Worm (Caenorhabditis elegans) whole organism, L1 larva: ENCODE results near the gene Y116A8A.6.

Experiments used
- C04F5.9 ChIP-seq: sonication (generic microtip); optimal IDR thresholded peaks from 2 replicates; lab custom pipeline; 2016; ENCODE audit warnings: missing genetic modification characterization, missing compliant biosample characterization
- Y116A8C.19 ChIP-seq: sonication (generic microtip); optimal IDR thresholded peaks from 2 replicates; lab custom pipeline; 2016; ENCODE audit warnings: missing compliant biosample characterization, missing genetic modification characterization, borderline replicate concordance
- blmp-1 ChIP-seq: fragments of 150-350 bp; optimal IDR thresholded peaks from 2 replicates; lab custom pipeline; 2014; ENCODE audit warnings: missing biosample characterization, missing genetic modification characterization
- dpl-1 ChIP-seq, 3 experiments: fragments of 150-350 bp in 2 of 3; sonication (generic microtip) in 1 of 3; optimal IDR thresholded peaks; 2 replicates each; lab custom pipeline; 2014 to 2017; ENCODE audit warnings: missing biosample characterization in 3 of 3, missing genetic modification characterization in 3 of 3, missing genetic modification reagents in 3 of 3
- efl-1 ChIP-seq, 4 experiments: fragments of 150-350 bp; optimal IDR thresholded peaks in 3 of 4; peaks in 1 of 4; 1 replicate in 1 of 4; 2 replicates in 3 of 4; lab custom pipeline; 2014; ENCODE audit warnings: missing biosample characterization in 2 of 4, missing genetic modification characterization in 2 of 4, missing genetic modification reagents in 2 of 4
- egl-13 ChIP-seq: sonication (generic microtip); optimal IDR thresholded peaks from 2 replicates; lab custom pipeline; 2016; ENCODE audit warnings: missing genotype, missing genetic modification reagents, missing genetic modification characterization, missing compliant biosample characterization
- elt-2 ChIP-seq: sonication (generic microtip); optimal IDR thresholded peaks from 2 replicates; lab custom pipeline; 2016; ENCODE audit warnings: missing genetic modification characterization, mild to moderate bottlenecking, inconsistent platforms, missing compliant biosample characterization, missing genetic modification reagents
- fkh-4 ChIP-seq: sonication (generic microtip); optimal IDR thresholded peaks from 2 replicates; lab custom pipeline; 2016; ENCODE audit warnings: missing compliant biosample characterization, missing genetic modification characterization, borderline replicate concordance
- irx-1 ChIP-seq: sonication (generic microtip); optimal IDR thresholded peaks from 2 replicates; lab custom pipeline; 2016; ENCODE audit warnings: missing genetic modification characterization, missing compliant biosample characterization
- isw-1 ChIP-seq: fragments of 200-800 bp; sonication (Bioruptor generic); IDR thresholded peaks from 2 replicates; pipeline ENCODE4 v1.3.6; 2022; ENCODE audit warnings: missing genetic modification characterization, missing compliant biosample characterization
- jun-1 ChIP-seq: fragments of 150-350 bp; optimal IDR thresholded peaks from 2 replicates; lab custom pipeline; 2014; ENCODE audit warnings: missing biosample characterization, missing genetic modification reagents, missing genetic modification characterization
- lin-13 ChIP-seq: fragments of 150-350 bp; optimal IDR thresholded peaks from 2 replicates; lab custom pipeline; 2014; ENCODE audit warnings: missing biosample characterization, missing genetic modification reagents, missing genetic modification characterization
- lin-15B ChIP-seq: fragments of 150-350 bp; sonication (generic microtip); optimal IDR thresholded peaks from 3 replicates; lab custom pipeline; 2014; ENCODE audit warnings: missing biosample characterization, missing genetic modification characterization
- lin-35 ChIP-seq, 2 experiments: fragments of 150-350 bp; optimal IDR thresholded peaks; 2 replicates each; lab custom pipeline; 2014; ENCODE audit warnings: missing biosample characterization in 2 of 2, missing genetic modification characterization in 2 of 2, missing genetic modification reagents in 2 of 2
- lin-39 ChIP-seq: fragments of 150-350 bp; optimal IDR thresholded peaks from 2 replicates; lab custom pipeline; 2014; ENCODE audit warnings: missing biosample characterization, missing genetic modification reagents, missing genetic modification characterization
- lir-3 ChIP-seq: sonication (generic microtip); optimal IDR thresholded peaks from 2 replicates; lab custom pipeline; 2016; ENCODE audit warnings: mild to moderate bottlenecking, missing genetic modification characterization, moderate library complexity, missing compliant biosample characterization; ENCODE audit not compliant: poor library complexity
- mep-1 ChIP-seq: fragments of 150-350 bp; optimal IDR thresholded peaks from 2 replicates; lab custom pipeline; 2014; ENCODE audit warnings: missing biosample characterization, missing genetic modification characterization
- nhr-11 ChIP-seq: fragments of 150-350 bp; optimal IDR thresholded peaks from 2 replicates; lab custom pipeline; 2014; ENCODE audit warnings: missing biosample characterization, missing genetic modification characterization
- nhr-237 ChIP-seq: fragments of 150-350 bp; optimal IDR thresholded peaks from 2 replicates; lab custom pipeline; 2014; ENCODE audit warnings: missing biosample characterization, missing genetic modification characterization
- nhr-28 ChIP-seq: fragments of 150-350 bp; optimal IDR thresholded peaks from 2 replicates; lab custom pipeline; 2014; ENCODE audit warnings: missing biosample characterization, missing genetic modification characterization
- nhr-76 ChIP-seq: sonication (generic microtip); optimal IDR thresholded peaks from 2 replicates; lab custom pipeline; 2017; ENCODE audit warnings: missing biosample characterization, missing genetic modification characterization
- nhr-77 ChIP-seq: fragments of 150-350 bp; optimal IDR thresholded peaks from 2 replicates; lab custom pipeline; 2014; ENCODE audit warnings: missing biosample characterization, missing genetic modification characterization
- nhr-84 ChIP-seq: sonication (generic microtip); optimal IDR thresholded peaks from 2 replicates; lab custom pipeline; 2017; ENCODE audit warnings: missing biosample characterization, missing genetic modification characterization
- pag-3 ChIP-seq: sonication (generic microtip); optimal IDR thresholded peaks from 2 replicates; lab custom pipeline; 2017; ENCODE audit warnings: missing genetic modification characterization, mild to moderate bottlenecking, missing compliant biosample characterization, antibody characterized with exemption, borderline replicate concordance; ENCODE audit not compliant: insufficient read depth
- pax-3 ChIP-seq: fragments of 200-800 bp; sonication (Bioruptor generic); optimal IDR thresholded peaks from 2 replicates; lab custom pipeline; 2018; ENCODE audit warnings: mild to moderate bottlenecking, missing genetic modification characterization, moderate library complexity, missing compliant biosample characterization
- rnt-1 ChIP-seq: sonication (generic microtip); optimal IDR thresholded peaks from 2 replicates; lab custom pipeline; 2016; ENCODE audit warnings: mild to moderate bottlenecking, missing genetic modification characterization, moderate library complexity, missing compliant biosample characterization
- snu-23 ChIP-seq: sonication (generic microtip); optimal IDR thresholded peaks from 2 replicates; lab custom pipeline; 2016; ENCODE audit warnings: missing genetic modification characterization, missing compliant biosample characterization
- sptf-1 ChIP-seq: fragments of 150-350 bp; optimal IDR thresholded peaks from 2 replicates; lab custom pipeline; 2014; ENCODE audit warnings: missing biosample characterization, missing genetic modification characterization
- sup-37 ChIP-seq: fragments of 200-800 bp; sonication (Bioruptor generic); optimal IDR thresholded peaks from 2 replicates; lab custom pipeline; 2018; ENCODE audit warnings: mild to moderate bottlenecking, missing genetic modification characterization, missing compliant biosample characterization
- swsn-7 ChIP-seq: sonication (generic microtip); optimal IDR thresholded peaks from 2 replicates; lab custom pipeline; 2016; ENCODE audit warnings: missing genetic modification characterization, missing compliant biosample characterization
- unc-130 ChIP-seq: fragments of 150-350 bp; optimal IDR thresholded peaks from 2 replicates; lab custom pipeline; 2017; ENCODE audit warnings: missing biosample characterization, missing genetic modification characterization, inconsistent platforms
- unc-30 ChIP-seq: sonication (generic microtip); optimal IDR thresholded peaks from 2 replicates; lab custom pipeline; 2017; ENCODE audit warnings: missing biosample characterization, missing genetic modification characterization
- unc-86 ChIP-seq: sonication (generic microtip); optimal IDR thresholded peaks from 2 replicates; lab custom pipeline; 2016; ENCODE audit warnings: missing genetic modification characterization, missing compliant biosample characterization
- zip-4 ChIP-seq: fragments of 200-800 bp; sonication (Bioruptor generic); optimal IDR thresholded peaks from 2 replicates; lab custom pipeline; 2018; ENCODE audit warnings: mild to moderate bottlenecking, missing genetic modification characterization, moderate library complexity, missing compliant biosample characterization
- ztf-11 ChIP-seq, 2 experiments: sonication (generic microtip); optimal IDR thresholded peaks; 2 replicates each; lab custom pipeline; 2016 to 2017; ENCODE audit warnings: missing genetic modification characterization in 2 of 2, missing biosample characterization in 1 of 2, missing compliant biosample characterization in 1 of 2

Gene Y116A8A.6

DNA sequence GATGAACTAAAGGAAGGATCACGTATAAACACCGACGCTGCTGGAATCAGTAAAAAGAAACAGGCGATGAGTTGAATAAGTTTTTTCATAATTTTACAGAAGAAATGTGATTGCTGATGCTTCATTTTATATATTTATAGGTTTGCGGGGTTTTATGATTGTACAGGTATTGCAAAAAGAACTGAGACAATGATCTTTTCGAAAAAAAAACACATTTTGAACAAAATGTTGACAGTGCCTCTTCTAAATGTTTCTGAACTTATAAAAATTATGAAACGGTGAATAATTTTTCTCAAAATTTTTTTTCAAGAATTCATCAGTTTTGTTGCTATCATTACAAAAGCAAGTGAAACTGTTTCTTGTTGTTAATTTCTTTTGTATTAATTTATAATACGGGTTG is 22.2 kb downstream of the Y116A8A.6 start, which contains the start of gene clec-193:
Gene clec-193, minus strand, starts transcription at position 101 of the 400 bp plus-strand sequence.
- TF ChIP-seq isw-1 (GFP tag; lab: Robert Waterston, UW), result no peak
- TF ChIP-seq C04F5.9 (tag; lab: Kevin White, UChicago), result no peak
- no peak for TF ChIP-seq jun-1 (tag; lab: Kevin White, UChicago)
- TF ChIP-seq fkh-4 (tag; lab: Kevin White, UChicago), result no peak
- TF ChIP-seq zip-4 (GFP tag; lab: Kevin White, UChicago), result no peak
- TF ChIP-seq unc-130 (tag; lab: Kevin White, UChicago), result no peak
- TF ChIP-seq nhr-28 (tag; lab: Kevin White, UChicago), result no peak
- no peak for TF ChIP-seq unc-30 (tag; lab: Kevin White, UChicago)
- no peak for TF ChIP-seq lir-3 (tag; lab: Kevin White, UChicago)
- no peak for TF ChIP-seq nhr-11
- no peak for TF ChIP-seq elt-2
- TF ChIP-seq unc-86 (tag; lab: Kevin White, UChicago), result no peak

DNA sequence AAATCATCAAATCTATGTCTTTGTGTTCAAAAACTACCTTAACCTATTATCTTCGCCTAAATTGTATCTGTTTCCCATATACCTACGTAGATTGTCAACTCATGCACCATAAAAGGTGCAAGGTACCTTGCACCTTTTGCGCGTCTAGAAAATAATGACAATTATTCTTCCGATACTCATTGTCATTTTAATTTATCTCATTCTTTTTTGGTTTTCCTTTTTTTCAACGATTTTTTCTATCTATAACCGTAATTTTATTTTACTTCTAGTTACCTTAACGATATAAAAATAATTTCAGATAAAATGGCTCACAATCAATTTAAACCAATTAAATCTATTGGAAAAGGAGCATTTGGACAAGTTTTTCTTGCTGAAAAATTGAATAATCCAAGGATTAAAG is 41.6 kb downstream of the Y116A8A.6 start, which contains the start of gene Y43D4A.6:
Gene Y43D4A.6, plus strand, starts transcription at position 301 of the 400 bp plus-strand sequence.
- TF ChIP-seq jun-1 (tag; lab: Kevin White, UChicago) (no peak), nhr-77 (no peak), sptf-1 (tag; lab: Kevin White, UChicago) (no peak), lin-15B (tag; lab: Kevin White, UChicago) (no peak), pag-3 (tag; lab: Kevin White, UChicago) (no peak), lin-13 (GFP tag; lab: Kevin White, UChicago) (no peak), snu-23 (GFP tag; lab: Kevin White, UChicago) (no peak), unc-30 (tag; lab: Kevin White, UChicago) (no peak), blmp-1 (tag; lab: Kevin White, UChicago) (no peak)

DNA sequence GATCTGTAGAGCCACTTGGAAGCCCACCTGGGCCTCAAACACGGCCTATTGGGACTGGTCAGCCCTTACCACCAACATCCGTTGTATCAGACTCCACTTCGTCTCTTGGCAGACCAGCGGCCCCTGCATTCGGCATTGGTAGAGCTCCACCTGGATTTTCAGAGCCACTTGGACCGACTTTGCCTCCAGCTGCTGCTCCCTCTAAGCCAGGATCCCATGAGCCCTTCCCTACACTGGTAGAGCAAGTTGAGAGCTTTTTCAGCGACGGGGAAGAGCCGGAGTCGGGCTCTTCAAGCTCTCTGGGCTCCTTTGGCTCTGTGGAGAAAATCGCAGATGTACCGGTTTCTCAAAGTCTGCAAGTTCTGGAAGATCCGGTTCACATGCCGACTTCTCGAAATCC is 50.0 kb downstream of the Y116A8A.6 start:
- TF ChIP-seq Y116A8C.19 (tag; lab: Kevin White, UChicago) (no peak), pax-3 (no peak), C04F5.9 (tag; lab: Kevin White, UChicago) (no peak), nhr-76 (tag; lab: Kevin White, UChicago) (no peak), lin-39 (tag; lab: Kevin White, UChicago) (no peak), mep-1 (tag; lab: Kevin White, UChicago) (no peak), nhr-84 (tag; lab: Kevin White, UChicago) (no peak), swsn-7 (tag; lab: Kevin White, UChicago) (no peak), lin-13 (GFP tag; lab: Kevin White, UChicago) (no peak), rnt-1 (no peak), lin-35 (GFP tag; optimal IDR thresholded peaks at IDR 0.05; lab: Kevin White, UChicago) (no peak), nhr-237 (tag; lab: Kevin White, UChicago) (no peak), isw-1 (GFP tag; lab: Robert Waterston, UW) (no peak), egl-13 (tag; lab: Kevin White, UChicago) (no peak), sup-37 (GFP tag; lab: Kevin White, UChicago) (no peak)
- TF ChIP-seq, all 84 proteins: peak for 0

DNA sequence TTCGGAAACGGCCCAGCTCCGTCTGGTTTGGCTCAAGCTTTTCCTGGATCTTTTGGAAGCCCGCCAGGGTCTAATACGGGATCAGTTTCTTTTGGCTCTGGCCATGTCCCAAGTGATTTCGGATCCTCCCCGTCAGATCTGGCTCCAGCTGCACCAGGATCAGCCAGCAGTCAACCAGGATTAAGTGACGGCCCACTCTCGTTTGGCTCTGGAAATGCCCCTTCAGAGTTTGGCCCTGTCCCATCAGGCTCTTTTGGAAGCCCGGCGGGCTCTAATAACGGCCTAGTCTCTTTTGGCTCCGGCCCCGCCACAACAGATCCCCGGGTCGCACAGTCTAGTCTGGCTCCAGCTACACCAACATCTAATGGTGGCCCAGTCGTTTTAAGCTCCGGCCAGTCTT is 50.8 kb downstream of the Y116A8A.6 start:
- TF ChIP-seq swsn-7 (tag; lab: Kevin White, UChicago), result no peak
- TF ChIP-seq efl-1 (optimal IDR thresholded peaks at IDR 0.05; lab: Kevin White, UChicago), result no peak
- TF ChIP-seq efl-1 (GFP tag; optimal IDR thresholded peaks at IDR 0.05 in 1 of 2; lab: Kevin White, UChicago), result peak in 1 of 2 experiments; percentile 56

DNA sequence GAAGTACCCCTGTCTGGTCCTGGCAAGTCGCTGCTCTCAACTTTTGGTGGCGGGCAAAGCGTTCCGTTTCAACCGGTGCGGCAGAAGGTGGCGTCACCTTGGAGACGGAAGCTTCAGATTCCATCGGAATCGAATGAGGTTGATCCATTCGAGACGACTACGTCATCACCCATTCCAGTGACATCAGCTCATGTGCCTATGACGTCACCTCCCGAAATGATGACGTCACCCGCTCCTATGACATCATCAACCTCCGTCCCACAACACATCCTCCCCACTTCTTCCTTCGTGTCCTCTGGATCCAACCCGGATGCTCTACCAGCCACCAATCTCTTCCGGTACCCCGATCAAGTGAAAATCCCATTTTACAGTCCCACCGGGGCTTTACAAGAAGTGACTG is 51.7 kb downstream of the Y116A8A.6 start:
- TF ChIP-seq sptf-1 (tag; lab: Kevin White, UChicago), result no peak
- no peak for TF ChIP-seq zip-4 (GFP tag; lab: Kevin White, UChicago)
- no peak for TF ChIP-seq irx-1 (tag; lab: Kevin White, UChicago)
- no peak for TF ChIP-seq ztf-11 (tag; optimal IDR thresholded peaks at IDR 0.05; lab: Kevin White, UChicago)
- no peak for TF ChIP-seq dpl-1 (GFP tag; optimal IDR thresholded peaks at IDR 0.05; lab: Kevin White, UChicago)
- no peak for TF ChIP-seq lin-39 (tag; lab: Kevin White, UChicago)
- TF ChIP-seq efl-1 (optimal IDR thresholded peaks at IDR 0.05; lab: Kevin White, UChicago), result no peak
- no peak for TF ChIP-seq efl-1 (GFP tag; optimal IDR thresholded peaks at IDR 0.05 in 1 of 2; lab: Kevin White, UChicago)
- no peak for TF ChIP-seq unc-30 (tag; lab: Kevin White, UChicago)
